Fruit fly (Drosophila melanogaster) whole organism, embryonic: Measurements from ENCODE around the gene CG42538.

ENCODE experiments used
- Adf1 ChIP-seq: fragments of 200-800 bp; sonication (Bioruptor generic); IDR thresholded peaks from 2 replicates; pipeline ENCODE4 v1.3.6; 2022; ENCODE audit warnings: missing biosample characterization, missing genetic modification characterization
- B-H2 ChIP-seq: fragments of 200-800 bp; sonication (Bioruptor generic); optimal IDR thresholded peaks from 2 replicates; lab custom pipeline; 2018; ENCODE audit warnings: missing biosample characterization, mild to moderate bottlenecking, missing genetic modification characterization
- CG10267 ChIP-seq: fragments of 200-800 bp; sonication (Bioruptor generic); optimal IDR thresholded peaks from 2 replicates; lab custom pipeline; 2018; ENCODE audit warnings: missing biosample characterization, mild to moderate bottlenecking, missing genetic modification characterization, moderate library complexity
- CG12104 ChIP-seq: fragments of 200-800 bp; sonication (Bioruptor generic); optimal IDR thresholded peaks from 3 replicates; lab custom pipeline; 2016; ENCODE audit warnings: missing biosample characterization, missing genetic modification characterization
- CG12299 ChIP-seq: fragments of 200-800 bp; sonication (Bioruptor generic); optimal IDR thresholded peaks from 2 replicates; lab custom pipeline; 2018; ENCODE audit warnings: missing biosample characterization, mild to moderate bottlenecking, missing genetic modification characterization
- CG12659 ChIP-seq: fragments of 200-800 bp; sonication (Bioruptor generic); optimal IDR thresholded peaks from 3 replicates; lab custom pipeline; 2017; ENCODE audit warnings: mild to moderate bottlenecking, missing biosample characterization, missing genetic modification reagents, missing genetic modification characterization
- CG12942 ChIP-seq: fragments of 200-800 bp; sonication (Bioruptor generic); optimal IDR thresholded peaks from 3 replicates; lab custom pipeline; 2016; ENCODE audit warnings: missing biosample characterization, missing genetic modification characterization
- CG13123 ChIP-seq: fragments of 200-800 bp; sonication (Bioruptor generic); optimal IDR thresholded peaks from 2 replicates; lab custom pipeline; 2016; ENCODE audit warnings: missing biosample characterization, missing genetic modification characterization
- CG15011 ChIP-seq: fragments of 200-800 bp; sonication (Bioruptor generic); optimal IDR thresholded peaks from 3 replicates; lab custom pipeline; 2018; ENCODE audit warnings: missing biosample characterization, mild to moderate bottlenecking, missing genetic modification characterization
- CG15514 ChIP-seq: fragments of 200-800 bp; sonication (Bioruptor generic); optimal IDR thresholded peaks from 3 replicates; lab custom pipeline; 2017; ENCODE audit warnings: missing biosample characterization, missing genetic modification characterization, mild to moderate bottlenecking, moderate library complexity, missing genetic modification reagents
- CG18262 ChIP-seq: fragments of 200-800 bp; optimal IDR thresholded peaks from 3 replicates; lab custom pipeline; 2019; ENCODE audit warnings: missing biosample characterization, mild to moderate bottlenecking, missing genetic modification characterization, moderate library complexity
- CG1832 ChIP-seq: fragments of 200-800 bp; sonication (Bioruptor generic); optimal IDR thresholded peaks from 2 replicates; lab custom pipeline; 2017; ENCODE audit warnings: missing biosample characterization, mild to moderate bottlenecking, missing genetic modification characterization, inconsistent platforms
- CG18599 ChIP-seq: fragments of 200-800 bp; sonication (Bioruptor generic); optimal IDR thresholded peaks from 3 replicates; lab custom pipeline; 2017; ENCODE audit warnings: missing biosample characterization, missing genetic modification characterization, mild to moderate bottlenecking, moderate library complexity, missing genetic modification reagents
- CG2116 ChIP-seq: fragments of 200-800 bp; sonication (Bioruptor generic); optimal IDR thresholded peaks from 3 replicates; lab custom pipeline; 2018; ENCODE audit warnings: missing biosample characterization, mild to moderate bottlenecking, missing genetic modification characterization
- CG30020 ChIP-seq: fragments of 200-800 bp; optimal IDR thresholded peaks from 2 replicates; lab custom pipeline; 2019; ENCODE audit warnings: missing biosample characterization, mild to moderate bottlenecking, missing genetic modification characterization, moderate library complexity
- CG31441 ChIP-seq: fragments of 200-800 bp; sonication (Bioruptor generic); IDR thresholded peaks from 2 replicates; pipeline ENCODE4 v1.3.6; 2022; ENCODE audit warnings: missing biosample characterization, missing genetic modification characterization
- CG7839 ChIP-seq: fragments of 200-800 bp; sonication (Bioruptor generic); optimal IDR thresholded peaks from 3 replicates; lab custom pipeline; 2018; ENCODE audit warnings: missing biosample characterization, mild to moderate bottlenecking, missing genetic modification characterization, moderate library complexity
- CG8388 ChIP-seq: fragments of 200-800 bp; sonication (Bioruptor generic); optimal IDR thresholded peaks from 2 replicates; lab custom pipeline; 2019; ENCODE audit warnings: missing biosample characterization, mild to moderate bottlenecking, missing genetic modification characterization, moderate library complexity
- D ChIP-seq, 2 experiments: fragments of 200-800 bp in 1 of 2; fragments of >200 bp in 1 of 2; sonication (Bioruptor generic) in 1 of 2; optimal IDR thresholded peaks; 2 replicates in 1 of 2; 3 replicates in 1 of 2; lab custom pipeline; 2017; ENCODE audit warnings: mild to moderate bottlenecking in 1 of 2, missing biosample characterization in 1 of 2, missing genetic modification characterization in 1 of 2, missing genetic modification reagents in 1 of 2
- Ets65A ChIP-seq: fragments of 200-800 bp; sonication (Bioruptor generic); peaks from one replicate; lab custom pipeline; 2016; ENCODE audit warnings: missing biosample characterization, missing genetic modification characterization
- Fer1 ChIP-seq: fragments of 200-800 bp; sonication (Bioruptor generic); optimal IDR thresholded peaks from 2 replicates; lab custom pipeline; 2017; ENCODE audit warnings: missing biosample characterization, mild to moderate bottlenecking, missing genetic modification characterization
- GATAe ChIP-seq: fragments of 200-800 bp; sonication (Bioruptor generic); conservative IDR thresholded peaks from 2 replicates; pipeline ENCODE4 v1.3.6; 2022; ENCODE audit warnings: missing biosample characterization, missing genetic modification characterization
- Gsc ChIP-seq: fragments of 200-800 bp; sonication (Bioruptor generic); IDR thresholded peaks from 2 replicates; pipeline ENCODE4 v1.3.6; 2022; ENCODE audit warnings: missing biosample characterization, missing genetic modification characterization
- Hey ChIP-seq: fragments of 200-800 bp; sonication (Bioruptor generic); optimal IDR thresholded peaks from 3 replicates; lab custom pipeline; 2018; ENCODE audit warnings: missing biosample characterization, mild to moderate bottlenecking, missing genetic modification characterization
- HmgZ ChIP-seq: fragments of 200-800 bp; sonication (Bioruptor generic); optimal IDR thresholded peaks from 2 replicates; lab custom pipeline; 2018; ENCODE audit warnings: missing biosample characterization, mild to moderate bottlenecking, missing genetic modification characterization
- Hr3 ChIP-seq: fragments of 200-800 bp; sonication (Bioruptor generic); optimal IDR thresholded peaks from 3 replicates; lab custom pipeline; 2016; ENCODE audit warnings: missing biosample characterization, missing genetic modification characterization
- Lpt ChIP-seq: fragments of >200 bp; optimal IDR thresholded peaks from 2 replicates; lab custom pipeline; 2018; ENCODE audit warnings: missing biosample characterization, missing genetic modification characterization
- Med ChIP-seq: fragments of 200-800 bp; sonication (Bioruptor generic); peaks from one replicate; lab custom pipeline; 2016; ENCODE audit warnings: missing biosample characterization, missing genetic modification characterization, mild to moderate bottlenecking, inconsistent platforms, moderate library complexity
- Meics ChIP-seq: fragments of 200-800 bp; sonication (Bioruptor generic); optimal IDR thresholded peaks from 2 replicates; lab custom pipeline; 2017; ENCODE audit warnings: missing biosample characterization, mild to moderate bottlenecking, missing genetic modification characterization
- NfI ChIP-seq: fragments of 200-800 bp; sonication (Bioruptor generic); optimal IDR thresholded peaks from 3 replicates; lab custom pipeline; 2018; ENCODE audit warnings: missing biosample characterization, mild to moderate bottlenecking, missing genetic modification characterization, moderate library complexity
- Poxn ChIP-seq: fragments of 200-800 bp; sonication (Bioruptor generic); IDR thresholded peaks from 2 replicates; pipeline ENCODE4 v1.3.6; 2022; ENCODE audit warnings: missing biosample characterization, missing genetic modification characterization
- Spps ChIP-seq: fragments of 200-800 bp; sonication (Bioruptor generic); optimal IDR thresholded peaks from 2 replicates; lab custom pipeline; 2018; ENCODE audit warnings: missing biosample characterization, mild to moderate bottlenecking, missing genetic modification characterization
- ara ChIP-seq: fragments of 200-800 bp; sonication (Bioruptor generic); IDR thresholded peaks from 2 replicates; pipeline ENCODE4 v1.3.6; 2022; ENCODE audit warnings: missing biosample characterization, missing genetic modification characterization
- bab2 ChIP-seq: fragments of 200-800 bp; sonication (Bioruptor generic); optimal IDR thresholded peaks from 2 replicates; lab custom pipeline; 2016; ENCODE audit warnings: missing biosample characterization, missing genetic modification characterization
- bsh ChIP-seq, 2 experiments: fragments of 200-800 bp; sonication (Bioruptor generic); optimal IDR thresholded peaks; 2 replicates each; lab custom pipeline; 2017 to 2018; ENCODE audit warnings: mild to moderate bottlenecking in 2 of 2, missing biosample characterization in 2 of 2, missing genetic modification characterization in 2 of 2, moderate library complexity in 1 of 2
- corto ChIP-seq: fragments of 200-800 bp; sonication (Bioruptor generic); optimal IDR thresholded peaks from 2 replicates; lab custom pipeline; 2016; ENCODE audit warnings: missing biosample characterization, mild to moderate bottlenecking, missing genetic modification characterization, moderate library complexity
- crol ChIP-seq: fragments of 200-800 bp; sonication (Bioruptor generic); IDR thresholded peaks from 2 replicates; pipeline ENCODE4 v1.3.6; 2022; ENCODE audit warnings: missing biosample characterization, missing genetic modification characterization
- cwo ChIP-seq: fragments of 200-800 bp; sonication (Bioruptor generic); optimal IDR thresholded peaks from 3 replicates; lab custom pipeline; 2017; ENCODE audit warnings: missing biosample characterization, missing genetic modification characterization, mild to moderate bottlenecking, moderate library complexity, missing genetic modification reagents
- gro ChIP-seq: fragments of 200-800 bp; sonication (Bioruptor generic); optimal IDR thresholded peaks from 2 replicates; lab custom pipeline; 2016; ENCODE audit warnings: missing biosample characterization, missing genetic modification characterization
- onecut ChIP-seq: fragments of 200-800 bp; sonication (Bioruptor generic); IDR thresholded peaks from 2 replicates; pipeline ENCODE4 v1.3.6; 2022; ENCODE audit warnings: missing biosample characterization, missing genetic modification characterization
- pan ChIP-seq, 4 experiments: fragments of >200 bp in 3 of 4; fragments of 200-800 bp in 1 of 4; sonication (Bioruptor generic) in 1 of 4; optimal IDR thresholded peaks in 3 of 4; IDR thresholded peaks in 1 of 4; 2 replicates each; pipeline versions ENCODE4 v1.3.6 to Lab custom; 2017 to 2022; ENCODE audit warnings: missing biosample characterization in 2 of 4, missing genetic modification characterization in 2 of 4, mixed read lengths in 1 of 4
- pfk ChIP-seq: fragments of 200-800 bp; sonication (Bioruptor generic); optimal IDR thresholded peaks from 2 replicates; lab custom pipeline; 2018; ENCODE audit warnings: missing biosample characterization, mild to moderate bottlenecking, missing genetic modification characterization, moderate library complexity
- repo ChIP-seq: fragments of 200-800 bp; sonication (Bioruptor generic); optimal IDR thresholded peaks from 2 replicates; lab custom pipeline; 2016; ENCODE audit warnings: missing biosample characterization, missing genetic modification characterization
- sens ChIP-seq: fragments of 200-800 bp; sonication (Bioruptor generic); peaks from one replicate; lab custom pipeline; 2016; ENCODE audit warnings: missing biosample characterization, missing genetic modification characterization
- sima ChIP-seq: fragments of 200-800 bp; sonication (Bioruptor generic); optimal IDR thresholded peaks from 2 replicates; lab custom pipeline; 2016; ENCODE audit warnings: missing biosample characterization, missing genetic modification characterization
- ttk ChIP-seq: fragments of 200-800 bp; sonication (Bioruptor generic); IDR thresholded peaks from 2 replicates; pipeline ENCODE4 v2.1.2; 2022; ENCODE audit warnings: missing biosample characterization, missing genetic modification characterization
- unpg ChIP-seq: fragments of 200-800 bp; sonication (Bioruptor generic); optimal IDR thresholded peaks from 3 replicates; lab custom pipeline; 2018; ENCODE audit warnings: missing biosample characterization, mild to moderate bottlenecking, missing genetic modification characterization, moderate library complexity
- z ChIP-seq: fragments of 200-800 bp; sonication (Bioruptor generic); IDR thresholded peaks from 3 replicates; pipeline ENCODE4 v1.3.6; 2022; ENCODE audit warnings: missing biosample characterization, missing genetic modification characterization

Gene CG42538

DNA sequence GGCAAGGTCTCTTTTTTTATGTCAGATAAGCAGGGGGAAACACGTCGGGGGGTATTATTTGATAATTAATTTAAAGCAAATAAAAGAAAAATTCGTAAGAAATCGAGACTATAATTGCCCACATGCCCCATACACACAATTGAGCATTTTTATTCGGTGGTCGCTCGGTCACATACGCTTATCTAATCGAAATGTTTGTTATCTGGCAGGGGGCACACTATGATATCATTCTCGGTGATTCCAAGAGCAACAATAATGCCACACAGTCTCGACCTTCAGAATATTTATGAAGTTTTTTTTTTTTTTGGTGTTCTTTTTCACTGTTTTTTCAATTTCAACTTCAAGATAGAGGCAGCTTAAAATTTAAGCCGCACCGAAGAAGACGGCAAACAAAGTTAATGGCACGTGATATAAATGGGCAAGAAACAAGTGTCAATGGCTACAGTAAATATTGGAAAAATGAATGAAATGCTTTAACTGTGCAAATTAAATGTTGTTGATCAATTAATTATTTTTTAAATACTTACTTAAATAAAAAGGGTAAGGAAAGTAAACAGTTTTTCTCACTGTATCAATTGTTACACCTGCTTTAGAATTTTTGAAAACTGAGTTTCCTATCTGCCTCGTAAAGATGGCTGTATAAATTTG lies 34.8 kb upstream of the CG42538 start (continued):
- TF ChIP-seq GATAe (GFP tag; lab: Robert Waterston, UW) (peak; percentile 65), Adf1 (GFP tag; lab: Robert Waterston, UW) (peak; percentile 36; the same call in 1 of the 2 replicates), CG18262 (peak; percentile 40), CG12104 (GFP tag; lab: Kevin White, UChicago) (peak; percentile 3), Spps (tag; lab: Kevin White, UChicago) (no peak), CG31441 (GFP tag; lab: Robert Waterston, UW) (peak; percentile 25; the same call in 1 of the 2 replicates), D (optimal IDR thresholded peaks at IDR 0.05; lab: Kevin White, UChicago) (no peak), D (GFP tag; optimal IDR thresholded peaks at IDR 0.05; lab: Kevin White, UChicago) (no peak), CG15514 (GFP tag; lab: Kevin White, UChicago) (peak; percentile 51), CG12299 (tag; lab: Kevin White, UChicago) (no peak), CG8388 (GFP tag; lab: Kevin White, UChicago) (peak; percentile 48), z (GFP tag; lab: Robert Waterston, UW) (0 out of 3 replicates have a peak, but pooled peaks have one; percentile 25), cwo (GFP tag; lab: Kevin White, UChicago) (peak; percentile 93), onecut (GFP tag; lab: Robert Waterston, UW) (no peak), CG2116 (GFP tag; lab: Kevin White, UChicago) (no peak), CG12659 (GFP tag; lab: Kevin White, UChicago) (peak; percentile 30), gro (no peak), sens (GFP tag; lab: Kevin White, UChicago) (peak; percentile 82), B-H2 (GFP tag; lab: Kevin White, UChicago) (no peak), Poxn (GFP tag; lab: Robert Waterston, UW) (peak; percentile 39; the same call in 1 of the 2 replicates), CG15011 (no peak), ara (GFP tag; lab: Robert Waterston, UW) (0 out of 2 replicates have a peak, but pooled peaks have one; percentile 15), CG30020 (tag; lab: Kevin White, UChicago) (no peak), Med (GFP tag; lab: Kevin White, UChicago) (peak; percentile 73), crol (GFP tag; lab: Robert Waterston, UW) (peak; percentile 50), NfI (no peak), Meics (GFP tag; lab: Kevin White, UChicago) (peak; percentile 46), bsh (GFP tag; optimal IDR thresholded peaks at IDR 0.05; lab: Kevin White, UChicago) (peak in 1 of 2 experiments; percentile 53), HmgZ (tag; lab: Kevin White, UChicago) (peak; percentile 43), bab2 (GFP tag; lab: Kevin White, UChicago) (peak; percentile 50), ttk (GFP tag; lab: Robert Waterston, UW) (no peak), Hey (tag; lab: Kevin White, UChicago) (no peak), corto (GFP tag; lab: Kevin White, UChicago) (no peak), CG13123 (GFP tag; lab: Kevin White, UChicago) (no peak), Lpt (GFP tag; lab: Kevin White, UChicago) (no peak), Fer1 (GFP tag; lab: Kevin White, UChicago) (peak; percentile 73), Hr3 (GFP tag; lab: Kevin White, UChicago) (peak; percentile 12), CG10267 (tag; lab: Kevin White, UChicago) (peak; percentile 19), sima (GFP tag; lab: Kevin White, UChicago) (no peak), pfk (peak; percentile 35), CG12942 (GFP tag; lab: Kevin White, UChicago) (no peak), repo (GFP tag; lab: Kevin White, UChicago) (no peak), CG7839 (peak; percentile 55), pan (optimal IDR thresholded peaks at IDR 0.05; lab: Kevin White, UChicago) (no peak), pan (GFP tag; optimal IDR thresholded peaks at IDR 0.05 in 1 of 2, IDR thresholded peaks at IDR 0.05 in 1 of 2) (peak in 1 of 2 experiments; percentile 67), CG1832 (GFP tag; lab: Kevin White, UChicago) (no peak), unpg (GFP tag; lab: Kevin White, UChicago) (peak; percentile 59), CG18599 (GFP tag; lab: Kevin White, UChicago) (peak; percentile 47), Gsc (GFP tag; lab: Robert Waterston, UW) (no peak), Ets65A (GFP tag; lab: Kevin White, UChicago) (no peak)
